Worm (Caenorhabditis elegans) whole organism, mixed stage, embryonic: Measurements from ENCODE around the gene T07F10.3.

Experiments used
- M03D4.4 ChIP-seq: sonication (generic microtip); optimal IDR thresholded peaks from 2 replicates; lab custom pipeline; 2017; ENCODE audit warnings: mild to moderate bottlenecking, missing genetic modification characterization, missing compliant biosample characterization
- bed-3 ChIP-seq: fragments of 200-800 bp; sonication (Bioruptor generic); optimal IDR thresholded peaks from 3 replicates; lab custom pipeline; 2018; ENCODE audit warnings: mild to moderate bottlenecking, missing genetic modification characterization, moderate library complexity, missing compliant biosample characterization
- blmp-1 ChIP-seq: fragments of 150-350 bp; optimal IDR thresholded peaks from 2 replicates; lab custom pipeline; 2014; ENCODE audit warnings: missing biosample characterization, missing genetic modification characterization
- ceh-39 ChIP-seq: fragments of 150-350 bp; optimal IDR thresholded peaks from 2 replicates; lab custom pipeline; 2014; ENCODE audit warnings: missing biosample characterization, missing genetic modification characterization
- ceh-43 ChIP-seq: fragments of 200-800 bp; sonication (Bioruptor generic); optimal IDR thresholded peaks from 2 replicates; lab custom pipeline; 2018; ENCODE audit warnings: mild to moderate bottlenecking, missing genetic modification characterization, moderate library complexity, missing compliant biosample characterization
- ceh-83 ChIP-seq: fragments of 200-800 bp; sonication (Bioruptor generic); optimal IDR thresholded peaks from 2 replicates; lab custom pipeline; 2018; ENCODE audit warnings: mild to moderate bottlenecking, missing genetic modification characterization, missing compliant biosample characterization
- cnd-1 ChIP-seq: fragments of 200-800 bp; sonication (Bioruptor generic); optimal IDR thresholded peaks from 2 replicates; lab custom pipeline; 2018; ENCODE audit warnings: mild to moderate bottlenecking, missing genetic modification characterization, missing compliant biosample characterization
- drap-1 ChIP-seq: fragments of 200-800 bp; sonication (Bioruptor generic); optimal IDR thresholded peaks from 3 replicates; lab custom pipeline; 2018; ENCODE audit warnings: mild to moderate bottlenecking, missing genetic modification characterization, missing compliant biosample characterization
- elt-1 ChIP-seq: sonication (generic microtip); optimal IDR thresholded peaks from 2 replicates; lab custom pipeline; 2017; ENCODE audit warnings: missing genetic modification characterization, mild to moderate bottlenecking, missing compliant biosample characterization, antibody characterized with exemption, moderate library complexity, borderline replicate concordance; ENCODE audit not compliant: insufficient read depth
- elt-3 ChIP-seq: fragments of 150-350 bp; optimal IDR thresholded peaks from 2 replicates; lab custom pipeline; 2014; ENCODE audit warnings: missing biosample characterization, missing genetic modification characterization
- ham-2 ChIP-seq: fragments of 200-800 bp; sonication (Bioruptor generic); optimal IDR thresholded peaks from 2 replicates; lab custom pipeline; 2018; ENCODE audit warnings: mild to moderate bottlenecking, missing genetic modification characterization, missing compliant biosample characterization
- hlh-1 ChIP-seq: fragments of 150-350 bp; optimal IDR thresholded peaks from 2 replicates; lab custom pipeline; 2014; ENCODE audit warnings: missing biosample characterization, missing genetic modification reagents, missing genetic modification characterization
- lin-13 ChIP-seq: fragments of 150-350 bp; optimal IDR thresholded peaks from 2 replicates; lab custom pipeline; 2014; ENCODE audit warnings: missing biosample characterization, missing genetic modification characterization
- lin-32 ChIP-seq: fragments of 200-800 bp; sonication (Bioruptor generic); optimal IDR thresholded peaks from 2 replicates; lab custom pipeline; 2018; ENCODE audit warnings: mild to moderate bottlenecking, missing genetic modification characterization, missing compliant biosample characterization
- lsy-2 ChIP-seq: fragments of 150-350 bp; optimal IDR thresholded peaks from 2 replicates; lab custom pipeline; 2014; ENCODE audit warnings: missing biosample characterization, missing genetic modification characterization
- mab-5 ChIP-seq: fragments of 150-350 bp; optimal IDR thresholded peaks from 2 replicates; lab custom pipeline; 2014; ENCODE audit warnings: missing biosample characterization, missing genetic modification characterization
- mls-2 ChIP-seq: sonication (generic microtip); optimal IDR thresholded peaks from 2 replicates; lab custom pipeline; 2016; ENCODE audit warnings: mild to moderate bottlenecking, missing genetic modification characterization, moderate library complexity, missing compliant biosample characterization
- nhr-12 ChIP-seq: fragments of 150-350 bp; optimal IDR thresholded peaks from 2 replicates; lab custom pipeline; 2014; ENCODE audit warnings: missing biosample characterization, missing genetic modification characterization
- nhr-2 ChIP-seq: fragments of 150-350 bp; optimal IDR thresholded peaks from 2 replicates; lab custom pipeline; 2014; ENCODE audit warnings: missing biosample characterization, missing genetic modification characterization
- nhr-237 ChIP-seq: fragments of 150-350 bp; optimal IDR thresholded peaks from 2 replicates; lab custom pipeline; 2014; ENCODE audit warnings: missing biosample characterization, missing genetic modification characterization
- nhr-76 ChIP-seq: sonication (generic microtip); optimal IDR thresholded peaks from 2 replicates; lab custom pipeline; 2017; ENCODE audit warnings: missing biosample characterization, missing genetic modification characterization
- pha-4 ChIP-seq: fragments of 150-350 bp; optimal IDR thresholded peaks from 2 replicates; lab custom pipeline; 2018; ENCODE audit warnings: missing biosample characterization, missing genetic modification reagents, missing genetic modification characterization
- snpc-4 ChIP-seq: fragments of 150-350 bp; optimal IDR thresholded peaks from 2 replicates; lab custom pipeline; 2014; ENCODE audit warnings: missing biosample characterization, missing genetic modification characterization
- sptf-1 ChIP-seq: sonication (generic microtip); optimal IDR thresholded peaks from 2 replicates; lab custom pipeline; 2017; ENCODE audit warnings: mild to moderate bottlenecking, missing genetic modification characterization, moderate library complexity, missing compliant biosample characterization
- tbx-8 ChIP-seq: fragments of 200-800 bp; sonication (Bioruptor generic); optimal IDR thresholded peaks from 2 replicates; lab custom pipeline; 2018; ENCODE audit warnings: mild to moderate bottlenecking, missing genetic modification characterization, moderate library complexity, missing compliant biosample characterization
- unc-120 ChIP-seq: sonication (generic microtip); optimal IDR thresholded peaks from 2 replicates; lab custom pipeline; 2017; ENCODE audit warnings: missing genetic modification characterization, missing compliant biosample characterization; ENCODE audit not compliant: poor library complexity, severe bottlenecking
- unc-39 ChIP-seq: fragments of 150-350 bp; optimal IDR thresholded peaks from 2 replicates; lab custom pipeline; 2014; ENCODE audit warnings: missing biosample characterization, missing genetic modification characterization
- zip-8 ChIP-seq: fragments of 150-350 bp; optimal IDR thresholded peaks from 2 replicates; lab custom pipeline; 2014; ENCODE audit warnings: missing biosample characterization, missing genetic modification characterization
- ztf-11 ChIP-seq: fragments of 150-350 bp; optimal IDR thresholded peaks from 2 replicates; lab custom pipeline; 2014; ENCODE audit warnings: missing biosample characterization, missing genetic modification characterization

The T07F10.3 gene

DNA sequence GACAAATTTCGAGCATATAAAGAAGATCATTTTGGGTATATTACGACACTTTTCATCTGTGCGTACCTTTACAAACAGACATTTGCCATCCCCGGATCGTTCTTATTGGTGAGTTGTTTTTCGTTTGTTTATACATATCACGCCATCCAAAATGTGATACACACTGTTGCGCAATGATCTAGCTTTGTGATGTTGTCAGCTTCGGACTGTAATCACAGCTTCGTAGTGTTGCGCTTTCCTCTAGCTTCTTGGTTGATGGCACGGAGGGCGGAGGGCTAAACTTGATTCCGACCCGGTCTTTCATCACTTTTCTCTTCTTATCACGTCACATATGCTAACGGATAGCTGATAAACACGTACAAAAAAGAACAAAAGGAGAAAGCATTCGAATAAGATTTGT, 9.5 kb upstream of the T07F10.3 start:
- TF ChIP-seq zip-8 (tag; lab: Kevin White, UChicago) (peak; percentile 79), lin-13 (no peak)

DNA sequence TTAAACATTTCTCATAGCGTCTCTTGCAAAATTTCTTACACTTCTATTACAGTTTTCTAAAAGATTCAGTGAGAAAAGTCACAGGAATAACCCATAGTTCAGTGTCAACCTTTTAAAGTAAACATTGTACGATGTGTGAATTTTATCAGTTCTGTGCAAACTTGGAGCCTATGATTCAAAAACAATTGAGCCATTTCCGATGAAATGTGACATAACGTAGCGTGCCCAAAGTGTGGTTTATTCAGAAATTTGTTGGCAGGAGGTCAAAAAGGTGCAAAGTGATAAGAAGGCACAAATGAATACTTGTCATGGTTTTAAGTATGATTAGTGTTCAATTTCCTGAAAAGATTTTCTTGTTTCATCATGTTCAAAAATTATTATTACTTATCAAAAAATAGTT, 7.7 kb upstream of the T07F10.3 start:
- TF ChIP-seq cnd-1: no peak
- TF ChIP-seq zip-8 (tag; lab: Kevin White, UChicago): no peak
- TF ChIP-seq, all 35 proteins: peak for 0

DNA sequence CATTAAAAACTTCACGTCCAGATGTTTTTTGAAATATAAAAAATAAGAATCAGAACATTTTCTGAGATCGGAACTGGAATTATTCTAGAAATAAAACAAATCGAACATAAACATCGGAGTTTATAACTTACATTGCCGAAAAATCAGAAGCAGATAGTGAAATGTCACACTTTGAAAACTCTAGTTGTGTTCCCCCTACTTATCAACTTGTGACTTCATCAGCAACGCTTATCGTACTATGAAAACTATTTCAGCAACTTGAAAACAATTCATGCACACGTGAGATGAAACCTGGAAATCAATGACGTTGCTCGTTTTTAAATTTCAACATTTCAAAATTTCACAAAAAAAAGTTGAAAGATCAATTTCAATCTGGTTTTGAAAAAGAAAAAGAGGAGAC, 6.9 kb upstream of the T07F10.3 start:
- TF ChIP-seq lin-13 (no peak), unc-39 (tag; lab: Kevin White, UChicago) (no peak), sptf-1 (tag; lab: Kevin White, UChicago) (no peak), bed-3 (GFP tag; lab: Kevin White, UChicago) (no peak), elt-1 (tag; lab: Kevin White, UChicago) (no peak), ham-2 (GFP tag; lab: Kevin White, UChicago) (no peak), lin-32 (GFP tag; lab: Kevin White, UChicago) (no peak), mab-5 (tag; lab: Kevin White, UChicago) (no peak), drap-1 (GFP tag; lab: Kevin White, UChicago) (no peak), ceh-83 (GFP tag; lab: Kevin White, UChicago) (no peak), mls-2 (tag; lab: Kevin White, UChicago) (no peak), elt-3 (tag; lab: Kevin White, UChicago) (no peak), nhr-12 (no peak), nhr-237 (no peak)
- TF ChIP-seq, all 35 proteins: peak for 0

DNA sequence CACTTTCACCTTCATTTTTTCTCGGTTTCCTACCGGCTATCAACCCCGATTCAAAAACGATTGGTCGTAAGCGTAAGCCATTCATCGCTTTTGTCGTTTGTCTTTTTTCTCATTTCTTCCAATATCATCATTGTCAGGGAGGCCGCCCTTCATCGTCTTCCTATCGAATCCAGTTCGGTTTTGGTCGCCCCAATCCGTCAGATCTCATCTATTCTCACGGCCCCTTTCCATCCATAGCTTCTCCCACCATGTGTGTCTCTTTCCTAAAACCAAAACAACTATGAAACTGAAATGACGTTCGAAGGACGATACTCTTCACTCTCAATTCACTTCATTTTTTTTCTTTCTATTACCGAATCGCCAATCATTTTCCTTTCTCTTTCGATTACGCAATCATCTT, 6.0 kb upstream of the T07F10.3 start:
- no peak for TF ChIP-seq lin-32 (GFP tag; lab: Kevin White, UChicago)
- TF ChIP-seq M03D4.4 (tag; lab: Kevin White, UChicago): no peak
- TF ChIP-seq blmp-1 (tag; lab: Kevin White, UChicago): peak; percentile 75

DNA sequence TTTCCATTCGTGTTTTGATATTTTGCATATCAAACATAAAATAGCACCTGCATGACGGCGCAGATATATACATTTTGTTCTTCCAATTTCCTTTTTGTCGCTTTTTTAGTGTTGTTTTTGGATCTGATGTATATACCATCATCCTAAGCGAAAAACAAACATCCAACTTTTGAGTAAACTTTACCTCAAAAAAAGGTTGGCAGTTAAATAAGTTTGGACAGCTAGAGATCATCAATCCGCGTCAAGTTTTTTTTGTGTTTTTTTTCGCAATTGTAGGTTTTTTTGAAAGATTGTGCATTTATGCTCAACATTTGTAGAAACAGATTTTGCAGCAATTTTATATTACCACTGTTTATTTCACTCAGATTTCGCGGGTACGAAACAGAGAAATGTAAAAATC, 1.9 kb upstream of the T07F10.3 start, which contains the start of gene bus-19:
TSS of gene bus-19 (plus strand) at position 301 of the 400 bp plus-strand sequence.
- TF ChIP-seq lin-13 (no peak), ham-2 (GFP tag; lab: Kevin White, UChicago) (no peak)
- TF ChIP-seq, all 35 proteins: peak for 0

DNA sequence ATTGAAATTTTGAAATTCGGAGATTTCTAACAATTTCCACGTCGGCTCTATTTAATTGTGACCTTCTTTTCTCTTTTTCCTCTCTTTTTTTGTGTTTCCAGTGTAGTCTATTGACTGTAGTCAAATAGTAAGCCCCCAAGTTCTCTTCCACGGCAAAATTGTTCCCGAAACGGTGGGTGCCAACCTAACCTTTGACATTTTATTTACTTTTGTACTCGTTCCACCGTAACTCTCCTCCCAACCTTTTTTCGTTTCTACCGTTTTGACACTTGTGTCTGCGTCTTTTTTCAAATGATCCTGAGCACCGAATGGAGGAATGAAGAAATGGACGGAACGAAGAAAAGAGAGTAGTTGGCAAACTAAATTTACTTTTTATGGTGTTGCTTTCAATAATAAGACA, 895 bp upstream of the T07F10.3 start:
- no peak for TF ChIP-seq hlh-1 (tag; lab: Kevin White, UChicago)
- no peak for TF ChIP-seq ham-2 (GFP tag; lab: Kevin White, UChicago)
- TF ChIP-seq pha-4 (tag; lab: Kevin White, UChicago): no peak
- no peak for TF ChIP-seq drap-1 (GFP tag; lab: Kevin White, UChicago)
- no peak for TF ChIP-seq ceh-39 (tag; lab: Kevin White, UChicago)
- TF ChIP-seq M03D4.4 (tag; lab: Kevin White, UChicago): no peak
- no peak for TF ChIP-seq ceh-83 (GFP tag; lab: Kevin White, UChicago)
- TF ChIP-seq lin-13: no peak
- no peak for TF ChIP-seq nhr-237
- no peak for TF ChIP-seq nhr-76 (tag; lab: Kevin White, UChicago)
- no peak for TF ChIP-seq sptf-1 (tag; lab: Kevin White, UChicago)
- no peak for TF ChIP-seq unc-120 (tag; lab: Kevin White, UChicago)
- TF ChIP-seq tbx-8 (GFP tag; lab: Kevin White, UChicago): no peak
- no peak for TF ChIP-seq lsy-2 (tag; lab: Kevin White, UChicago)
- TF ChIP-seq unc-39 (tag; lab: Kevin White, UChicago): no peak
- no peak for TF ChIP-seq snpc-4 (tag; lab: Kevin White, UChicago)
- TF ChIP-seq ceh-43 (GFP tag; lab: Kevin White, UChicago): no peak
- TF ChIP-seq ztf-11 (tag; lab: Kevin White, UChicago): no peak
- TF ChIP-seq bed-3 (GFP tag; lab: Kevin White, UChicago): no peak
- TF ChIP-seq nhr-2 (tag; lab: Kevin White, UChicago): no peak
